Worm (Caenorhabditis elegans): Measurements from ENCODE around the gene srh-181.

DNA sequence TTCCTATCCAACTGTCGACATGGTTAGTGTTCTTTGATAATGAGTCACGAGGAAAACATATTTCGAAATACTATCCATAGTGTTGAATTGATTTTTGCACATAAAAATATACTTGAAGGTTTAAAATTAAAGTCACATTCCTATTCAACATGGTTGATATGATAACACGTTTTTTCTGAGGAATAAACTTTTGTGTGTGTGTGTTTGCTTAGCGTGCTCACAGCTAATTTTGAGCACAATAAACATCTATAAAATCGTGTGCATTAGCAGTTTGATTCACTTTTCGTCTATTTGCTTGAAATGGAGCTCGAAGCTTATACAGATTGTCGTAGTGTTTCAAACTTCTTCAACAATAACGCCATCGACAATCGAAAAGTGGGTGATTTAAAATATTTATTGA is 17.7 kb upstream of the srh-181 start, which contains the start of gene ZK228.10:
- TF ChIP-seq lin-39 (tag; optimal IDR thresholded peaks at IDR 0.05) (no peak), ztf-4 (tag; optimal IDR thresholded peaks at IDR 0.05) (no peak), lin-15B (tag; optimal IDR thresholded peaks at IDR 0.05) (no peak), nhr-23 (tag; optimal IDR thresholded peaks at IDR 0.05) (no peak), nhr-77 (tag; optimal IDR thresholded peaks at IDR 0.05) (no peak), snpc-4 (tag; optimal IDR thresholded peaks at IDR 0.05) (no peak)

Measured in whole organism, L3 larva.